Fruit fly (Drosophila melanogaster) whole organism, wandering third instar larva: ENCODE data around the gene CG31898.

ENCODE experiments used
- Dif ChIP-seq: fragments of 200-275, 200-300 bp; sonication (Bioruptor generic); optimal IDR thresholded peaks from 2 replicates; lab custom pipeline; 2018; ENCODE audit warnings: missing biosample characterization, missing genetic modification characterization; ENCODE audit not compliant: partially characterized antibody
- br ChIP-seq: fragments of 200-800 bp; sonication (Bioruptor generic); optimal IDR thresholded peaks from 2 replicates; lab custom pipeline; 2016; ENCODE audit warnings: missing biosample characterization, missing genetic modification characterization
- psq ChIP-seq: fragments of 200-800 bp; sonication (Bioruptor generic); optimal IDR thresholded peaks from 3 replicates; lab custom pipeline; 2017; ENCODE audit warnings: missing biosample characterization, mild to moderate bottlenecking, missing genetic modification characterization, moderate library complexity

DNA sequence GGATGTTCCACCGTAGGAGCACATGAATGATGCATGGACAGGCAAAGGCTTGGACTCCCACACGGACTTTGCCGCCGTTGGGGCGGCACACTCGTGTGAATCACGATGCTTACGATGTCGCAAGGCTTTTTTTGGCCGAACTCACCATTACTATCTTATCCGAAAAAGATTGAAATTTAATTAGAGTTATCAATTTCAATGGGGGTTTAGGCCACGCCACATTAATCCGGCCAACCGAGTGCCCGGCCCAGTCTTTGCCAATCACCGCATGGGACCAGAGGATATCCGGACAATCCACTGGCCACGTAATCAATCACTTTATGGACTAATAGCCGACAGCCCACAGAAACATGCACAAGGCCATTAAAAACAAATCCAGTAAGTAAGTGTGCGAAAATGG is 28.0 kb upstream of the CG31898 start:
- TF ChIP-seq br (GFP tag; lab: Kevin White, UChicago) (no peak), psq (GFP tag; lab: Kevin White, UChicago) (no peak), Dif (GFP tag; lab: Kevin White, UChicago) (no peak)
